Fruit fly (Drosophila melanogaster) whole organism: Measurements from ENCODE around the gene CG1299.

Experiments used
- CG8478 ChIP-seq: fragments of >200 bp; optimal IDR thresholded peaks from 2 replicates; lab custom pipeline; 2018; ENCODE audit warnings: inconsistent platforms
- Dll ChIP-seq: fragments of >200 bp; optimal IDR thresholded peaks from 2 replicates; lab custom pipeline; 2017
- EcR ChIP-seq, 2 experiments: fragments of >200 bp; optimal IDR thresholded peaks; 2 replicates each; lab custom pipeline; 2017; ENCODE audit warnings: missing biosample characterization in 2 of 2, missing genetic modification characterization in 2 of 2, missing genetic modification reagents in 2 of 2
- pan ChIP-seq: fragments of >200 bp; optimal IDR thresholded peaks from 2 replicates; lab custom pipeline; 2017
- psq ChIP-seq: fragments of >200 bp; optimal IDR thresholded peaks from 2 replicates; lab custom pipeline; 2017
- usp ChIP-seq: fragments of >200 bp; optimal IDR thresholded peaks from 2 replicates; lab custom pipeline; 2017; ENCODE audit warnings: missing biosample characterization, missing genetic modification characterization, mixed read lengths

The CG1299 gene

DNA sequence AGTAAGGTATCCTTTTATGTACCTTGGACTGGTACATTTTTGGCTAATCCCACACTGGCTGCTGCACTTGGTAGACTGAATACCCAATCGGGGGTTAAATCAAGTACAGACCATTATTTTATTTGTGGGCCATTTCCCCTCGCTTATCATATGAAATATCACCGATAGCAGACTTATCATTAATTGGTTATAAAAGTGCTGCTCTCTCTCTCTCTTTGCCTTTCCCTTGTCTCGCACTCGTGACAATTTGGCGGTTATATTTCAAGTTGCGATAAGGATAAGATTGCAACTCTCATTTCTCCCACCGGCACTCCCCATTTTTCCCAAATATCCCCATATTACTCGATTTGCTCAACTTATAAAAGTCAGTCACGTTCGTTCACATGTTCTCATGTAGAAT, 32.8 kb upstream of the CG1299 start:
- no peak for TF ChIP-seq CG8478 (lab: Kevin White, UChicago)
- TF ChIP-seq Dll (lab: Kevin White, UChicago): no peak
- TF ChIP-seq pan (lab: Kevin White, UChicago): no peak
- TF ChIP-seq EcR (GFP tag; optimal IDR thresholded peaks at IDR 0.05; lab: Kevin White, UChicago): no peak
- TF ChIP-seq psq (lab: Kevin White, UChicago): no peak
- TF ChIP-seq usp (GFP tag; lab: Kevin White, UChicago): no peak

DNA sequence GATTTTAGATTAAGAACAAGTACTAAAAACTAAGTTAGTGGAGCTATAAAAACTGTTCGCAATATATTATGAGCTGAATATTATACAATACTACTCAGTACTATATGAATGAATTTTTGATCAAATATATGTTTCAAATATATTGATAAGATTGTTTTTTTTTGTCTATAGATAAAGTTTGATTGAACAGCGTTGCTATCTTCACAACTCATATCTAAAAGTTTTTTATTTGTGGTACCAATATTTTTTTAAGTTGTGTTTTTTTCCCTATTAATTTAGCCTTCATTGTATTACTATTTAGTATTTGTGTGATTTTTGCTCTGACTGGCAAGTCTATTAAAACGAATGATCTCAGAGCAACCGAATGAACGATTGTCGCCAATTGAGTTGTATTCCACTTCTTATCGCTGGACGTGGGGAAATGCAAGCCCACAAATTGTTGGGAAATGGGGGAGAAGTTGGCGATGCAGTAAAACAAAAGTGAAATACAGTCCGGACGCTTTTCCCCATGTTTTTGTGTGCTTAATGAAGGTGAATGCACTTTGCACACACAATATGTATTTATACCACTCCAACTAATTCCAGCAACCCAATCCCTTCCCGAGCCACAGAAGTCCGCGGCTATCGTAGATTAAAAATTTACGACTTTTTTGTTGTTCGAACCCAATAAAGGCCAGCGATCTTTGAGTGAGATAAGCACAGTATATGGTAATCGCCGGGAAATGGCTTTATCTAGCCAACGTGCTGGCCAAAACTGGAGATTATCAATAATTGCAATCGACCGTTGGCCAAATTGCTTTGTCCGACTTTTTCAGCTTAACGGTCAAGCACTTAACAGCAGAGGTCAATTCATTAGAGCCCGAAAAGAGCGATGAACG, 31.8 kb upstream of the CG1299 start:
- TF ChIP-seq Dll (lab: Kevin White, UChicago) (no peak), usp (GFP tag; lab: Kevin White, UChicago) (no peak), CG8478 (lab: Kevin White, UChicago) (no peak)

DNA sequence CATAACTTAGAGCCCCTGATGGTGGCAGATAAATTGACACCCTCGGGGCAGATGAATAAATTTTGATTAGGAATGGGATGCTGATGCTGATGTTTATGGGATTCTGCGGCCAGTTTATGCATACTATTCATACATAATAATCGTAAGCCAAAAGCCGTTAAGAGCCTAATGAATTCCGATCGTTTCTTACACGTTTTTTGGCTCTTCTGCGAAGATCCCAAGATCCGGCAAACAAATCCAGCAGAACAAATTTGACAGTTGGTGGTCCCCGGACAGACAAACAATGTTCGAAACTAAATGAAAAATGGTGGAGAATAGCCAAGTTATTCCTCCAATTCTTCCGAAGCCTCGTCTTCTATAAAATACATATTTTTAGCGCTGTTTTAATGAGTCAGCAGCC, 31.0 kb upstream of the CG1299 start:
- no peak for TF ChIP-seq CG8478 (lab: Kevin White, UChicago)
- no peak for TF ChIP-seq pan (lab: Kevin White, UChicago)
- no peak for TF ChIP-seq EcR (GFP tag; optimal IDR thresholded peaks at IDR 0.05; lab: Kevin White, UChicago)
- no peak for TF ChIP-seq psq (lab: Kevin White, UChicago)
- no peak for TF ChIP-seq Dll (lab: Kevin White, UChicago)
- no peak for TF ChIP-seq usp (GFP tag; lab: Kevin White, UChicago)

DNA sequence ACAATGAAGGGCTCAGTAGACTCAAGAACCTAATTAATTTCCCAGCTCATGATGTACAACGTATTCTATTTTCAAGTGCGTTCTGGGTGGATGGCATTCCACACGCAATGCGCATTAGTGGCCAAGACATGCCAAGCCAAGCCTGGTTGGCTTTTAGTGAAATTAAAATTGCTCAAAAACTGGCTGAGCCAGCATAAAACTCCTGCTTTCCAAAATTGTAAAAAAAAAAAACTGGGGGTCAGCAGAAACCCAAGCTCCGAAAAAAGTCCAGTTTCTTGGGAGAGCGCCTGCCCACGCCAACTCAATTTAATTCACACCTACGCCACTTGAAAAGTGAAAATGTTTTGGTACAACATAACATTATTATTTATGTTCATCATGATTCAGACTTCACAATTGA, 30.2 kb upstream of the CG1299 start:
- TF ChIP-seq CG8478 (lab: Kevin White, UChicago): no peak
- TF ChIP-seq EcR (GFP tag; optimal IDR thresholded peaks at IDR 0.05; lab: Kevin White, UChicago): no peak
- TF ChIP-seq pan (lab: Kevin White, UChicago): no peak
- TF ChIP-seq usp (GFP tag; lab: Kevin White, UChicago): no peak
- TF ChIP-seq psq (lab: Kevin White, UChicago): no peak
- no peak for TF ChIP-seq Dll (lab: Kevin White, UChicago)

DNA sequence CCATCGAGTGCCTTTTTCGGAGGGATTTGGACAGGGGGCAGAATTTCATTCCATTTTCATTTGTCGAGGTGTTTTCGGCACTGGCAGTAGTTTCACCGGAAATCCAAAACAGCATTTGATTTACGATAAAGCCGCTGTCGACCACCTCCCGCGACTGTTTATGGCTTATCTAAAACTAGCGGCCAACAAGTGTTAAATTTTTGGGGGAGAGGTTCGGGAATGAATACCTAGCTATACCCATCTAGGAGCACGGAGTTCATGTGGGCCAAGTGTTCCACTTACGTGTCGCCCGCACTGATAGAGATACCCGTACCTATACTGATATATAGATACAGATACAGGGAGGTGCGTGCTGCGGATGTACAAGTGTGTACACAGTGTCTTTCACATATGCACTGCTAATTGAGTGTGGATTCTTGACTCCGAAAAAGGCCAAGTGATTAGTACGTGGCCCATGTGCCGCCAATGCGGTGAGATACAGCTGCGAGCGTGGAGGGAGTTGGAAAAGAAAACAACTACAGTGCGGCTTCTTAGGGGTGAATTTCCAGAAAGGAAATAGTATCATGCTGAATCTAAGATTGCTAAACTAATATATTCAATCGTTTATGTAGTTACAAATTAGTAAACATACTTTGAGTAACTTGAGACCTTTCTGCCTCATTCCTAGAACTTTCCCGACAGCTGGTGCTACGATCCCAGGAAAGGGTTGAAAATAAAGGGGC, 28.7 kb upstream of the CG1299 start:
- no peak for TF ChIP-seq usp (GFP tag; lab: Kevin White, UChicago)
- no peak for TF ChIP-seq pan (lab: Kevin White, UChicago)

DNA sequence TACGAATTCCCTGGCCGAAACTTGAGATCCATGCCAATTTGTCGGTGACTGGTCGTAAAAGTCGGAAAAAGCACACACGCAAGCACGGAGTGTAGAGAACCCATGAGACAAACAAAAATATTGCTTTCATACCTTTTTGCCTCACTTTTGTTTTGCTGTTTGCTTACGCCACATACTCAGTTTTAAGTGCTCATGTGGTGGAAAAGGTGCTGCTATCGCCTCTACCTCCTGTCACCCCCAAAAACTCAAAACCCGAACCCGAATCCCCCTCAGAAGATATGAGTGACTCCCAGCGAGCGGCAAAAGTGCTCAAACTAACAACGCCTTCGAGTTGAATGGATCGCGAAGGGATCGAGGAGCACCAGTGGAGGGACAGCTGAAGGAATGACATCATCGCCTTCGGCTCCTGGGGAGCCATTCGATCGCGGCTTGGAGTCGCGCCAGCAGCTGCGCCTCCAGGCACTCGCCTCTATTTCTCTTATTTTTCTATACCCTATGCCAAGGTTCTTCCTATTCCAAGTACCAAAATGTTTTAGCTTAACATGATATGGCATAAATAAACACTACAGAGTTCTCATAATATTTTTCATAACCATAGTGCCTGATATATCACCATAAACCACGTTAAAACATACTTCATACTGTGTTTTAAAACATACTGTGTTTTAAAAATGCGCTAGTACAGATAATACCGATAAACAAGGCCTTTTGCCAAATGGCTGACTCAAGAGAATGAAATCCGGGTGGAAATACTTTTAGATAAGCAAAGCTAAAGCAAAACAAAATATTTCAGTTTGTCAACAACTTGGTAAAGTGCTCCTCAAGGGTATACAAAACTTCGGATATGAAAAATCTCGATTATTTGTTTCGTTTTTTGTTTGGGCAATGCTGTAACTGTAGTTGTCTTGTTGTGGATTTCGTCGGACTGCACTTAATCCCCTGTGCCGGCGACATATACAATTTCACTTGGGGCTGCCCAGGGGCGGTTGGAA, 27.8 kb upstream of the CG1299 start:
- TF ChIP-seq EcR (GFP tag; optimal IDR thresholded peaks at IDR 0.05; lab: Kevin White, UChicago): no peak
- TF ChIP-seq usp (GFP tag; lab: Kevin White, UChicago): no peak
- TF ChIP-seq Dll (lab: Kevin White, UChicago): no peak

DNA sequence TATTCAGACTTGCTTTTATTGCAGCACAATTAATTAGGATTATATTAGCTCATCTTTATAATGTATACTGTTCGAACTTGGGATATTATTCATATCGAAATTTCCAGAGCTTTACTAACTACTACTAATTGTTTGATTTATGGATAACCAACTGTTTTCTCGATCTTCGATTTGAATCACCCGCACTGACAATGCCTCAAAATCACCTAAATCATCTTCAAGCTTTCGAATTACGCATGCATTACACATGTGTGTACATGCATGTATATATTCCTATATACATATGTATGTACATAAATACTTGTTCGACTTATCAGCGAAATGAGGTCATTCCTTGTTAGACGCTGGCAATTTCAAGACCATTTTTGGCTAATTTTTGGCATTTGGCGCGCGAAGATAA, 26.9 kb upstream of the CG1299 start:
- TF ChIP-seq EcR (GFP tag; optimal IDR thresholded peaks at IDR 0.05; lab: Kevin White, UChicago): no peak
- TF ChIP-seq psq (lab: Kevin White, UChicago): no peak
- no peak for TF ChIP-seq Dll (lab: Kevin White, UChicago)
- no peak for TF ChIP-seq pan (lab: Kevin White, UChicago)
- TF ChIP-seq usp (GFP tag; lab: Kevin White, UChicago): no peak
- no peak for TF ChIP-seq CG8478 (lab: Kevin White, UChicago)

DNA sequence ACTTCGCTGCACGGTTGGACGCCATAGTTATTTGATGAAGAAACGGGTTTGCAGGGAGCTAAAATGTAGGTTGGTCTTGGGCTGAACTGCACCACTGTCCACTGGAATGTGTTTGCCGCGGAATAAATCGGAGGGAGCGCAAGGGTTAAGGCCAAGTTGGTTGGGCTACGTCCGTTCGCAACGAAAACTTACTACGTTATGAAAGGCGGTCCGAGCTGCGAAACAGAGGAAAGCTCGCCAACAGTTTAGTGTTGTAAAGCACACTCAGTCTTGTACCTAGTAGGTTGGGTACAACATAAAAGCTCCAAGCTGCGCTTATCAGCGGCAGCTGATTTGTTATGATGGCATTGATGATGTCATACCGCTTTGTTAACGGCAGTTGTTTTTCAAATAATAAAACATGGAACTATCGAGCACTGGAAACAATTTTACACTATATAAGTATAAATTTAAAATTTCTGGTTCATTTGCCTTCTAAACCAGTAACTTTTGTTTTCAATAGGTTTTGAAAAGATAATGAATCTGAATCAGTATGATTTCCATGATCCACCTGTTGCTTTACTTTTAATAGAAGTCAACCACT, 26.2 kb upstream of the CG1299 start, which contains the start of gene Chd64:
TSS of gene Chd64 (minus strand) at position 204 of the 583 bp plus-strand sequence.
- TF ChIP-seq CG8478 (lab: Kevin White, UChicago) (no peak), psq (lab: Kevin White, UChicago) (no peak), EcR (GFP tag; optimal IDR thresholded peaks at IDR 0.05; lab: Kevin White, UChicago) (no peak), Dll (lab: Kevin White, UChicago) (no peak), pan (lab: Kevin White, UChicago) (no peak), usp (GFP tag; lab: Kevin White, UChicago) (no peak)

DNA sequence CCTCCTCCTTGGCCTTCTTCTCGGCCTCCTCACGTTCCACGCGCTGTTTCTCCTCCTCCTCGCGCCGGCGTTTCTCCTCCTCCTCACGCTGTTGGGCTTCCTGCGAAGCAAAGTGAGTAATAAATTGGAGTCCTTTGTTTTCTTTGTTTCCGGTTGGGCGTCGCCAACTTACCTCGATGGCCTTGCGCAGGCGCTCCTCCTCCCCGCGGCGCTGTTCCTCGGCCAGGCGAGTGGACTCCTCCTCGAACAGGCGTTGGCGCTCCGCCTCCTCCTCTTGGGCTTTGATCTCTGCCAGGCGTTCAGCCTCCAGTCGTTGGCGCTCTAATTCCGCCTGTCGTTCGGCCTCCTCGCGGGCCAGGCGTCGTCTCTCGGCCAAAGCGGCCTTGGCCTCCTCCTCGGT, 22.8 kb upstream of the CG1299 start:
- TF ChIP-seq usp (GFP tag; lab: Kevin White, UChicago) (no peak), EcR (GFP tag; optimal IDR thresholded peaks at IDR 0.05; lab: Kevin White, UChicago) (no peak), pan (lab: Kevin White, UChicago) (no peak), psq (lab: Kevin White, UChicago) (no peak), Dll (lab: Kevin White, UChicago) (no peak), CG8478 (lab: Kevin White, UChicago) (no peak)

DNA sequence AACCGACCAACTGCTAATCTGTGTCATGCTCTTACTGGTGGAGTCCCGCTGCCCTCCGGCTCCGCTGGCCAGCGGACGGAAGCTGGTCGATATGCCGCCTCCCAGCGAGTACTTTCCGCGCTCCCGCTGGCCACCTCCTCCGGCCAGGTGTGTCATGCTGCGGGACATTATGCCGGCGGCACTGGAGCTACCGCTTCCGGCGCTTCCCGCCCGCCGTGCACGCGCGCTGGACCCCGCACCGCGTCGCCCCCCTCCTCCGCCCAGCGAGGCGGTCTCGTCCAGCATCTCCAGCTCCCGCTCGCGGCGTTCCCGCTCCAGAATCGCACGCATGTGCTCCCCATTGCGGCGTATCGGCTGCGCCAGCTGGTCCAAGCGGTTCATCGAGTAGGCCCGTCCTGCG, 19.9 kb upstream of the CG1299 start:
- TF ChIP-seq EcR (GFP tag; optimal IDR thresholded peaks at IDR 0.05; lab: Kevin White, UChicago) (no peak), usp (GFP tag; lab: Kevin White, UChicago) (no peak), psq (lab: Kevin White, UChicago) (no peak), pan (lab: Kevin White, UChicago) (no peak), Dll (lab: Kevin White, UChicago) (no peak), CG8478 (lab: Kevin White, UChicago) (no peak)
